Worm (Caenorhabditis elegans) whole organism, early embryonic: ENCODE measurements around the gene K02G10.5.

Experiments
- B0310.2 ChIP-seq: sonication (generic microtip); optimal IDR thresholded peaks from 2 replicates; lab custom pipeline; 2016; ENCODE audit warnings: mild to moderate bottlenecking, missing genetic modification characterization, missing compliant biosample characterization
- F13C5.2 ChIP-seq: sonication (generic microtip); optimal IDR thresholded peaks from 2 replicates; lab custom pipeline; 2017; ENCODE audit warnings: mild to moderate bottlenecking, missing genetic modification characterization, inconsistent platforms, missing compliant biosample characterization
- aly-1 ChIP-seq: sonication (generic microtip); optimal IDR thresholded peaks from 2 replicates; lab custom pipeline; 2016; ENCODE audit warnings: missing genetic modification characterization, missing compliant biosample characterization
- ama-1 ChIP-seq: fragments of 150-350 bp; optimal IDR thresholded peaks from 2 replicates; lab custom pipeline; 2014
- ceh-13 ChIP-seq: fragments of 200-800 bp; sonication (Bioruptor generic); optimal IDR thresholded peaks from 2 replicates; lab custom pipeline; 2018; ENCODE audit warnings: mild to moderate bottlenecking, missing genetic modification characterization, missing compliant biosample characterization
- ceh-36 ChIP-seq: sonication (generic microtip); optimal IDR thresholded peaks from 2 replicates; lab custom pipeline; 2016; ENCODE audit warnings: missing genetic modification characterization, inconsistent platforms, missing compliant biosample characterization
- ets-7 ChIP-seq: sonication (generic microtip); optimal IDR thresholded peaks from 2 replicates; lab custom pipeline; 2016; ENCODE audit warnings: missing genotype, missing genetic modification characterization, missing compliant biosample characterization
- flt-1 ChIP-seq: fragments of 200-800 bp; sonication (Bioruptor generic); IDR thresholded peaks from 2 replicates; pipeline ENCODE4 v1.3.6; 2022; ENCODE audit warnings: missing genetic modification characterization, missing compliant biosample characterization
- hmbx-1 ChIP-seq: sonication (generic microtip); optimal IDR thresholded peaks from 2 replicates; lab custom pipeline; 2016; ENCODE audit warnings: mild to moderate bottlenecking, missing genetic modification characterization, missing compliant biosample characterization
- hnd-1 ChIP-seq: sonication (generic microtip); optimal IDR thresholded peaks from 2 replicates; lab custom pipeline; 2016; ENCODE audit warnings: missing genetic modification characterization, missing compliant biosample characterization
- sea-1 ChIP-seq: fragments of 200-800 bp; sonication (Bioruptor generic); conservative IDR thresholded peaks from 2 replicates; pipeline ENCODE4 v1.3.6; 2022; ENCODE audit warnings: missing genetic modification characterization, missing compliant biosample characterization
- tbx-11 ChIP-seq: fragments of 200-800 bp; sonication (Bioruptor generic); IDR thresholded peaks from 2 replicates; pipeline ENCODE4 v1.3.6; 2022; ENCODE audit warnings: missing genetic modification characterization, missing compliant biosample characterization
- tbx-37 ChIP-seq: fragments of 200-800 bp; sonication (Bioruptor generic); conservative IDR thresholded peaks from 2 replicates; pipeline ENCODE4 v1.3.6; 2022; ENCODE audit warnings: missing genetic modification reagents, missing genetic modification characterization, missing compliant biosample characterization
- tra-4 ChIP-seq: sonication (generic microtip); optimal IDR thresholded peaks from 2 replicates; lab custom pipeline; 2017; ENCODE audit warnings: missing genetic modification characterization, missing compliant biosample characterization

ce11 chrX:4673165-4673756 lies 17.7 kb downstream of the K02G10.5 start, which contains the start of gene tmem-135:
- no peak for TF ChIP-seq B0310.2
- TF ChIP-seq flt-1 (GFP tag; lab: Robert Waterston, UW) = no peak
- no peak for TF ChIP-seq tbx-37 (GFP tag; lab: Robert Waterston, UW)
- no peak for TF ChIP-seq sea-1
- TF ChIP-seq aly-1 (tag; lab: Kevin White, UChicago) = no peak
- TF ChIP-seq hnd-1 (tag; lab: Kevin White, UChicago) = no peak
- no peak for TF ChIP-seq F13C5.2
- no peak for TF ChIP-seq hmbx-1
- TF ChIP-seq tbx-11 (GFP tag; lab: Robert Waterston, UW) = no peak
- TF ChIP-seq ama-1 = no peak
- no peak for TF ChIP-seq ceh-13 (GFP tag; lab: Kevin White, UChicago)
- no peak for TF ChIP-seq ceh-36 (tag; lab: Kevin White, UChicago)
- TF ChIP-seq ets-7 (tag; lab: Kevin White, UChicago) = no peak
- TF ChIP-seq tra-4 (tag; lab: Kevin White, UChicago) = no peak
